Fruit fly (Drosophila melanogaster) whole organism, prepupa: ENCODE measurements around the gene CG11695.

ENCODE experiments used
- Blimp-1 ChIP-seq: fragments of 200-800 bp; sonication (Bioruptor generic); optimal IDR thresholded peaks from 3 replicates; lab custom pipeline; 2017; ENCODE audit warnings: missing biosample characterization, missing genetic modification characterization, mild to moderate bottlenecking, moderate library complexity, missing genetic modification reagents
- CG10631 ChIP-seq: fragments of 200-800 bp; sonication (Bioruptor generic); optimal IDR thresholded peaks from 2 replicates; lab custom pipeline; 2016; ENCODE audit warnings: missing biosample characterization, missing genetic modification characterization
- CG10669 ChIP-seq: fragments of 200-800 bp; sonication (Bioruptor generic); optimal IDR thresholded peaks from 3 replicates; lab custom pipeline; 2018; ENCODE audit warnings: missing biosample characterization, mild to moderate bottlenecking, missing genetic modification characterization, moderate library complexity
- CG11294 ChIP-seq: fragments of 200-800 bp; sonication (Bioruptor generic); IDR thresholded peaks from 2 replicates; pipeline ENCODE4 v1.3.6; 2022; ENCODE audit warnings: missing biosample characterization, missing genetic modification characterization
- CG11762 ChIP-seq: fragments of 200-800 bp; sonication (Bioruptor generic); optimal IDR thresholded peaks from 3 replicates; lab custom pipeline; 2016; ENCODE audit warnings: missing biosample characterization, missing genetic modification characterization; ENCODE audit not compliant: insufficient read depth
- CG11902 ChIP-seq: fragments of 200-800 bp; sonication (Bioruptor generic); optimal IDR thresholded peaks from 3 replicates; lab custom pipeline; 2016; ENCODE audit warnings: missing biosample characterization, missing genetic modification characterization
- CG15336 ChIP-seq: fragments of 200-800 bp; sonication (Bioruptor generic); IDR thresholded peaks from 2 replicates; pipeline ENCODE4 v1.3.6; 2022; ENCODE audit warnings: missing biosample characterization, missing genetic modification characterization
- CG1621 ChIP-seq: fragments of 200-800 bp; sonication (Bioruptor generic); optimal IDR thresholded peaks from 3 replicates; lab custom pipeline; 2018; ENCODE audit warnings: missing biosample characterization, mild to moderate bottlenecking, missing genetic modification characterization
- CG16779 ChIP-seq: fragments of 200-800 bp; sonication (Bioruptor generic); optimal IDR thresholded peaks from 3 replicates; lab custom pipeline; 2017; ENCODE audit warnings: missing biosample characterization, mild to moderate bottlenecking, missing genetic modification characterization
- CG31627 ChIP-seq: fragments of 200-800 bp; sonication (Bioruptor generic); optimal IDR thresholded peaks from 3 replicates; lab custom pipeline; 2016; ENCODE audit warnings: missing biosample characterization, missing genetic modification characterization
- CG34406 ChIP-seq: fragments of 200-800 bp; sonication (Bioruptor generic); optimal IDR thresholded peaks from 3 replicates; lab custom pipeline; 2016; ENCODE audit warnings: missing biosample characterization, missing genetic modification characterization
- CG3919 ChIP-seq: fragments of 200-800 bp; sonication (Bioruptor generic); optimal IDR thresholded peaks from 3 replicates; lab custom pipeline; 2016; ENCODE audit warnings: missing biosample characterization, missing genetic modification characterization
- CG4318 ChIP-seq: fragments of 200-800 bp; sonication (Bioruptor generic); optimal IDR thresholded peaks from 3 replicates; lab custom pipeline; 2017; ENCODE audit warnings: missing biosample characterization, mild to moderate bottlenecking, missing genetic modification characterization
- CG6163 ChIP-seq: fragments of 200-800 bp; sonication (Bioruptor generic); IDR thresholded peaks from 3 replicates; pipeline ENCODE4 v1.3.6; 2022; ENCODE audit warnings: missing biosample characterization, missing genetic modification characterization
- CG6808 ChIP-seq: fragments of 200-800 bp; sonication (Bioruptor generic); optimal IDR thresholded peaks from 3 replicates; lab custom pipeline; 2017; ENCODE audit warnings: missing biosample characterization, missing genetic modification characterization, mild to moderate bottlenecking, moderate library complexity, missing genetic modification reagents
- CG7368 ChIP-seq: fragments of 200-800 bp; sonication (Bioruptor generic); optimal IDR thresholded peaks from 3 replicates; lab custom pipeline; 2016; ENCODE audit warnings: missing biosample characterization, missing genetic modification characterization
- CG8319 ChIP-seq: fragments of 200-800 bp; sonication (Bioruptor generic); optimal IDR thresholded peaks from 3 replicates; lab custom pipeline; 2016; ENCODE audit warnings: missing biosample characterization, missing genetic modification characterization
- CG8632 ChIP-seq: fragments of 200-800 bp; sonication (Bioruptor generic); optimal IDR thresholded peaks from 3 replicates; lab custom pipeline; 2016; ENCODE audit warnings: missing biosample characterization, missing genetic modification characterization
- CG9139 ChIP-seq: fragments of 200-800 bp; sonication (Bioruptor generic); optimal IDR thresholded peaks from 3 replicates; lab custom pipeline; 2017; ENCODE audit warnings: missing biosample characterization, mild to moderate bottlenecking, missing genetic modification characterization
- Eip75B ChIP-seq: fragments of 200-800 bp; sonication (Bioruptor generic); optimal IDR thresholded peaks from 3 replicates; lab custom pipeline; 2016; ENCODE audit warnings: missing biosample characterization, missing genetic modification characterization
- Eip78C ChIP-seq: fragments of 200-800 bp; sonication (Bioruptor generic); peaks from one replicate; lab custom pipeline; 2016; ENCODE audit warnings: missing biosample characterization, missing genetic modification characterization
- Eip93F ChIP-seq: fragments of 200-800 bp; sonication (Bioruptor generic); optimal IDR thresholded peaks from 2 replicates; lab custom pipeline; 2016; ENCODE audit warnings: missing biosample characterization, mild to moderate bottlenecking, missing genetic modification characterization
- Ets96B ChIP-seq: fragments of 200-800 bp; optimal IDR thresholded peaks from 2 replicates; lab custom pipeline; 2019; ENCODE audit warnings: missing biosample characterization, mild to moderate bottlenecking, missing genetic modification characterization, moderate library complexity
- Gug ChIP-seq: fragments of 200-800 bp; sonication (Bioruptor generic); IDR thresholded peaks from 2 replicates; pipeline ENCODE4 v1.3.6; 2022; ENCODE audit warnings: missing biosample characterization, missing genetic modification characterization
- Hr39 ChIP-seq: fragments of 200-800 bp; sonication (Bioruptor generic); optimal IDR thresholded peaks from 2 replicates; lab custom pipeline; 2016; ENCODE audit warnings: missing biosample characterization, missing genetic modification characterization
- Met ChIP-seq: fragments of 200-800 bp; sonication (Bioruptor generic); optimal IDR thresholded peaks from 3 replicates; lab custom pipeline; 2016; ENCODE audit warnings: missing biosample characterization, missing genetic modification characterization
- OdsH ChIP-seq: fragments of 200-800 bp; sonication (Bioruptor generic); optimal IDR thresholded peaks from 3 replicates; lab custom pipeline; 2016; ENCODE audit warnings: missing biosample characterization, missing genetic modification characterization
- Sox14 ChIP-seq: fragments of 200-800 bp; sonication (Bioruptor generic); optimal IDR thresholded peaks from 3 replicates; lab custom pipeline; 2016; ENCODE audit warnings: missing biosample characterization, missing genetic modification characterization
- Sox15 ChIP-seq: fragments of 200-800 bp; sonication (Bioruptor generic); optimal IDR thresholded peaks from 3 replicates; lab custom pipeline; 2016; ENCODE audit warnings: missing biosample characterization, missing genetic modification characterization
- cyc ChIP-seq: fragments of 200-800 bp; sonication (Bioruptor generic); optimal IDR thresholded peaks from 3 replicates; lab custom pipeline; 2016; ENCODE audit warnings: missing biosample characterization, missing genetic modification characterization
- dac ChIP-seq: fragments of 200-800 bp; sonication (Bioruptor generic); optimal IDR thresholded peaks from 2 replicates; lab custom pipeline; 2017; ENCODE audit warnings: missing biosample characterization, mild to moderate bottlenecking, missing genetic modification characterization
- dsx ChIP-seq: fragments of 200-800 bp; optimal IDR thresholded peaks from 3 replicates; lab custom pipeline; 2019; ENCODE audit warnings: missing biosample characterization, mild to moderate bottlenecking, missing genetic modification characterization, moderate library complexity; ENCODE audit not compliant: poor library complexity, severe bottlenecking
- eg ChIP-seq: fragments of 200-800 bp; sonication (Bioruptor generic); IDR thresholded peaks from 3 replicates; pipeline ENCODE4 v1.3.6; 2022; ENCODE audit warnings: missing biosample characterization, missing genetic modification characterization
- esn ChIP-seq: fragments of 200-800 bp; sonication (Bioruptor generic); optimal IDR thresholded peaks from 2 replicates; lab custom pipeline; 2016; ENCODE audit warnings: missing biosample characterization, mild to moderate bottlenecking, missing genetic modification characterization, moderate library complexity
- fd59A ChIP-seq: fragments of 200-800 bp; sonication (Bioruptor generic); optimal IDR thresholded peaks from 2 replicates; lab custom pipeline; 2017; ENCODE audit warnings: missing biosample characterization, mild to moderate bottlenecking, missing genetic modification characterization, missing genetic modification reagents
- net ChIP-seq: fragments of 200-800 bp; sonication (Bioruptor generic); optimal IDR thresholded peaks from 3 replicates; lab custom pipeline; 2016; ENCODE audit warnings: missing biosample characterization, missing genetic modification characterization
- pdm3 ChIP-seq: fragments of 200-800 bp; sonication (Bioruptor generic); optimal IDR thresholded peaks from 3 replicates; lab custom pipeline; 2016; ENCODE audit warnings: missing biosample characterization, missing genetic modification characterization
- salr ChIP-seq, 2 experiments: fragments of 200-800 bp; sonication (Bioruptor generic); optimal IDR thresholded peaks; 3 replicates each; lab custom pipeline; 2016 to 2018; ENCODE audit warnings: missing biosample characterization in 2 of 2, missing genetic modification characterization in 2 of 2, mild to moderate bottlenecking in 1 of 2
- ss ChIP-seq, 2 experiments: fragments of 200-800 bp; sonication (Bioruptor generic); optimal IDR thresholded peaks; 2 replicates in 1 of 2; 3 replicates in 1 of 2; lab custom pipeline; 2017 to 2018; ENCODE audit warnings: mild to moderate bottlenecking in 2 of 2, missing biosample characterization in 2 of 2, missing genetic modification characterization in 2 of 2, moderate library complexity in 1 of 2
- svp ChIP-seq: fragments of 200-800 bp; sonication (Bioruptor generic); peaks from one replicate; lab custom pipeline; 2016; ENCODE audit warnings: missing biosample characterization, missing genetic modification characterization

Gene CG11695

DNA sequence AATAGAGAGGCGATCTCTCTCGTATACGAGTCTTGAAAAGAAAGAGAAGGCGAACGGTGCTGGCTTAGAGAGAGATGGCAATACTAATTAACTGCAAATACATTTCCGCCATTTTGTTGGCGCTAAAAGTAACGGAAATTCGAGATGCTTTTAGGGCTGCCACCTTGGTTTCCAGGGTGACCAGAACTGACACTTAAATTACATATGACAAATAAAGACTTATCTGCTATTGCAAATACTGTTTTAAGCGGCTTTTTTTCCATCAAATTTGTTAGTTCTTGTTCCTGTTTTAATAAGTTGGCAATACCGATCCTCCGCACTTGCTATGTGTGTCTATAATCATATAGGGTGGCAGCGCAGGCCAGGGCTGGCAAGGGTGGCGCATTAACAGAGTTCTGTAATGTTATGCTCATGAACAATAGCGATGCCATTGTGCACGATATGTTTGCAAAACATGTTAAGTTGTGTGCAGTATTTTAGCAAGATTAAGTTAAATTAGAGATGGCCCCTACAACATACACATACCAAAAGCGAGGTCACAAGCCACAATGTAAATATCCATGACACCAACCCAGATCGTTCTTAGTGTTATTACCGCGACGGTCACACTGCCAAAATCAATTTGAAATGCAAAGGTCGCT is 3.6 kb downstream of the CG11695 start, which contains the start of gene nod (continued):
- TF ChIP-seq CG11294 (no peak), Ets96B (tag; lab: Kevin White, UChicago) (peak; percentile 6), dsx (GFP tag; lab: Kevin White, UChicago) (no peak), ss (GFP tag; optimal IDR thresholded peaks at IDR 0.05; lab: Kevin White, UChicago) (no peak), eg (GFP tag; lab: Robert Waterston, UW) (peak; percentile 39; the same call in 1 of the 3 replicates), Blimp-1 (GFP tag; lab: Kevin White, UChicago) (no peak), Met (GFP tag; lab: Kevin White, UChicago) (no peak), Sox14 (GFP tag; lab: Kevin White, UChicago) (peak; percentile 69), salr (GFP tag; optimal IDR thresholded peaks at IDR 0.05; lab: Kevin White, UChicago) (no peak), CG10669 (GFP tag; lab: Kevin White, UChicago) (peak; percentile 21), dac (GFP tag; lab: Kevin White, UChicago) (peak; percentile 27), pdm3 (GFP tag; lab: Kevin White, UChicago) (peak; percentile 71), CG4318 (GFP tag; lab: Kevin White, UChicago) (no peak), CG34406 (peak; percentile 55), CG15336 (0 out of 2 replicates have a peak, but pooled peaks have one; percentile 33), CG8319 (GFP tag; lab: Kevin White, UChicago) (peak; percentile 45), CG10631 (GFP tag; lab: Kevin White, UChicago) (peak; percentile 55), CG6808 (GFP tag; lab: Kevin White, UChicago) (no peak), CG1621 (peak; percentile 7), CG31627 (GFP tag; lab: Kevin White, UChicago) (peak; percentile 75), Eip93F (GFP tag; lab: Kevin White, UChicago) (no peak), OdsH (GFP tag; lab: Kevin White, UChicago) (peak; percentile 69), Sox15 (peak; percentile 34), CG3919 (GFP tag; lab: Kevin White, UChicago) (peak; percentile 47)

DNA sequence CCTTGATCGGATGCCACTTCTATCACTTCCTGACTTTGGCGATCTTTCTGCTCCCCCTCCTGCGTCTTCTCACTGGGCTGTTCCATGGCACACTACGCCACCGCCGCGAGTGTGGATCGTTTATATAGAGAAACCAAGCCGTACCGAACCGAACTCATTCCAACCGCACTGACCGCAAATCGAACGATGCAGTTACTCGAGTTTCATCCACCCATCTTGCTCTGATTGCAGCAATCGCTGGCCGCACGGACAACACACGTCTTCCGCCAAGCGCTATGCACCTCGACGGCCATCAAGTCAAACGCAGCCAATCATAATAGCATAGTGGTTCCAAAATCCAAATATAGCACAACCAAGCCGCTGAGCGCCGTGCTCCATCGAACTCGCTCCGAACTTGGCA is 7.4 kb downstream of the CG11695 start, which contains the start of gene pkm:
pkm (minus strand) TSS at position 101 of the 400 bp plus-strand sequence.
- TF ChIP-seq CG7368 (GFP tag; lab: Kevin White, UChicago) (no peak), CG34406 (no peak), Gug (no peak), dac (GFP tag; lab: Kevin White, UChicago) (no peak), CG16779 (tag; lab: Kevin White, UChicago) (no peak), svp (no peak), Eip78C (GFP tag; lab: Kevin White, UChicago) (no peak), CG11762 (GFP tag; lab: Kevin White, UChicago) (no peak), Eip75B (GFP tag; lab: Kevin White, UChicago) (no peak), fd59A (no peak), CG9139 (GFP tag; lab: Kevin White, UChicago) (no peak), cyc (GFP tag; lab: Kevin White, UChicago) (no peak), ss (GFP tag; optimal IDR thresholded peaks at IDR 0.05; lab: Kevin White, UChicago) (no peak), CG6808 (GFP tag; lab: Kevin White, UChicago) (no peak), CG8632 (GFP tag; lab: Kevin White, UChicago) (no peak), CG6163 (GFP tag; lab: Robert Waterston, UW) (no peak), esn (GFP tag; lab: Kevin White, UChicago) (no peak), net (GFP tag; lab: Kevin White, UChicago) (no peak), Hr39 (no peak), CG11902 (GFP tag; lab: Kevin White, UChicago) (no peak)
